Worm (Caenorhabditis elegans): ENCODE data around the gene glb-11.
A peak's percentile ranks its signal among the peaks of the same experiment; 100 is the strongest.

Gene glb-11

DNA sequence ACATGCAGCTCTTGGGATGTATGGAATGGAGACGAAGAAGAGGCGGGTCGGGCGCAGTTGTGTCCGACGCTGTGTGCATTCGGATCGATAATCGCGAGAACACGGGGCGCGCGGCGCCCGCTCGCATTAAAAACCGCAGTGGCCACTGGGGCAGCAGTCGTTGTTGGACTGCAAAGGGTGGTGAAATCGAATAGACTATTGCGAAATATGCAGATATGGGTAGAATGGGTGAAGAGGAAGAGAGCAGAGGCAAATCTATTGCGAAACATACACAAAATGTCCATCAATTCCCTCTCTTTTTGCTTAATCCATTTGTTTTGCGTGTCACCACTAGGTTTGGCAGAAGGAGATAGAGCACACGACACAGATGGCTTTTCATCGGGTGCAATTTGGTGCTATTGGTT, 26.1 kb upstream of the glb-11 start (continued):
- TF ChIP-seq snpc-4 (tag; optimal IDR thresholded peaks at IDR 0.05) (peak; percentile 69), ztf-4 (tag; optimal IDR thresholded peaks at IDR 0.05) (no peak), fos-1 (tag; optimal IDR thresholded peaks at IDR 0.05) (peak; percentile 38), nhr-23 (tag; optimal IDR thresholded peaks at IDR 0.05) (no peak), sma-3 (GFP tag; optimal IDR thresholded peaks at IDR 0.05) (no peak), mdl-1 (tag; optimal IDR thresholded peaks at IDR 0.05) (peak in 1 of 2 experiments; percentile 15), nhr-77 (tag; optimal IDR thresholded peaks at IDR 0.05) (no peak), C34F6.9 (tag; optimal IDR thresholded peaks at IDR 0.05) (peak; percentile 87), egl-27 (tag; optimal IDR thresholded peaks at IDR 0.05) (no peak), ZK546.5 (tag; optimal IDR thresholded peaks at IDR 0.05) (no peak)

DNA sequence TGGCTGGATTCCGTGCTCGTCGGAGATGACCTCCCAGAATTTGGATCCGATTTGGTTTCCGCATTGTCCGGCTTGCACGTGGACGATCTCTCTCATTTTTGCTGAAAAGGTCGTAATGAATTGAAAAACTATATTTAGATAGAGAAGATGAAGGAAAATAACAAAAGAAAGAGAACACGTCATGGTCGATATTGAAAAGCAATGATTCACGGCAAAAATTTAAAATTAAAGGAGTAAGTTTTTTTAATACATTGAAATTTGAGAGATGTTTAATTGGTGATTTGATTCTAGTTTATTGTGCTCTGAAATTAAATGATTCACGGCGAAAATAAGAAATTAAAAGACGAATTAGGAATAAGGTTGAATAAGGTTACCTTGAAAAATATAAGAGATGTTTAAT, 25.5 kb upstream of the glb-11 start, which contains the start of gene tbb-2:
Gene tbb-2, minus strand, starts transcription at position 101 of the 400 bp plus-strand sequence.
- TF ChIP-seq mdl-1 (tag; optimal IDR thresholded peaks at IDR 0.05) (no peak), ceh-16 (tag; optimal IDR thresholded peaks at IDR 0.05) (no peak), unc-55 (GFP tag; optimal IDR thresholded peaks at IDR 0.05) (no peak), nhr-12 (tag; optimal IDR thresholded peaks at IDR 0.05) (no peak), ztf-1 (GFP tag; conservative IDR thresholded peaks at IDR 0.05) (no peak), nhr-21 (tag; optimal IDR thresholded peaks at IDR 0.05) (no peak), crh-2 (tag; optimal IDR thresholded peaks at IDR 0.05) (no peak), ama-1 (optimal IDR thresholded peaks at IDR 0.05) (no peak), nhr-11 (tag; optimal IDR thresholded peaks at IDR 0.05) (no peak), nhr-237 (tag; optimal IDR thresholded peaks at IDR 0.05) (no peak), dmd-4 (tag; optimal IDR thresholded peaks at IDR 0.05) (no peak), Y55F3AM.14 (GFP tag; optimal IDR thresholded peaks at IDR 0.05) (no peak), sma-3 (GFP tag; optimal IDR thresholded peaks at IDR 0.05) (no peak), lin-13 (GFP tag; optimal IDR thresholded peaks at IDR 0.05) (no peak), lin-11 (tag; optimal IDR thresholded peaks at IDR 0.05) (no peak), ztf-4 (tag; optimal IDR thresholded peaks at IDR 0.05) (no peak), elt-3 (tag; optimal IDR thresholded peaks at IDR 0.05) (no peak), skn-1 (tag; optimal IDR thresholded peaks at IDR 0.05) (no peak), sma-9 (GFP tag; optimal IDR thresholded peaks at IDR 0.05) (no peak), sma-9 (tag; optimal IDR thresholded peaks at IDR 0.05) (no peak), mab-5 (tag; optimal IDR thresholded peaks at IDR 0.05) (no peak)

DNA sequence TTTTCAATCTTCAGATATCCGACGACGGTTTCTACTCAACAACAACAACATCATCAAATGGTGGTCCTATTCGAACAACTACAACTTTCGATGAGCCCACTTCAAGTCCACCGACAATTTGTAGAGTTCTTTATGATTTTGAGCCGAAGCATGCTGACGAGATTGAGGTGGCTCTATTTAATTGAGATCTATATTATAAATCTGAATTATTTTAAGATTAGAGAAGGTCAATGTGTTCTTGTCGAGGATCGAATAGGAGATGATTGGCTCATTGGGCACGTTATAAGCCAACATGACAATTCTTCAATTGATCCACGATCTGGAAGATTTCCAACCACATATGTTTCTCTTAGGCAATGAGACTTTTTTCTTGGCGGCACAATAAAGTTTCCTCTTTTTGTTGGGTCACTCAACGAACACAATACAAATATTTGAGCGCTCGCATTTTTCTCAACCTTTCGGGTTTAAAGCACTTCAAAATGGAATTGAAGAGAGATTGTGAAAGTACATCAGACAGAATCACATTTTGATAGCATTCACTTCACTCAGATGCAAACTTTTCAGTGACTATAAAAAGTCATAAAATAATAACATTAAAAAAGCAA, 23.5 kb upstream of the glb-11 start:
- peak; percentile 11 for TF ChIP-seq unc-55 (GFP tag; optimal IDR thresholded peaks at IDR 0.05)
- peak; percentile 26 for TF ChIP-seq sma-3 (GFP tag; optimal IDR thresholded peaks at IDR 0.05)
- no peak for TF ChIP-seq lin-11 (tag; optimal IDR thresholded peaks at IDR 0.05)
- TF ChIP-seq nhr-12 (tag; optimal IDR thresholded peaks at IDR 0.05), result peak; percentile 67
- TF ChIP-seq nhr-6 (tag; optimal IDR thresholded peaks at IDR 0.05), result no peak
- TF ChIP-seq nhr-21 (tag; optimal IDR thresholded peaks at IDR 0.05), result peak; percentile 27
- TF ChIP-seq nhr-25 (tag; optimal IDR thresholded peaks at IDR 0.05), result peak; percentile 70
- TF ChIP-seq lsy-2 (tag; optimal IDR thresholded peaks at IDR 0.05), result peak in 1 of 2 experiments; percentile 43
- TF ChIP-seq aly-2 (tag; optimal IDR thresholded peaks at IDR 0.05), result peak; percentile 46
- TF ChIP-seq egl-27 (tag; optimal IDR thresholded peaks at IDR 0.05), result peak; percentile 19
- no peak for TF ChIP-seq Y55F3AM.14 (GFP tag; optimal IDR thresholded peaks at IDR 0.05)
- TF ChIP-seq nhr-237 (tag; optimal IDR thresholded peaks at IDR 0.05), result peak; percentile 33

DNA sequence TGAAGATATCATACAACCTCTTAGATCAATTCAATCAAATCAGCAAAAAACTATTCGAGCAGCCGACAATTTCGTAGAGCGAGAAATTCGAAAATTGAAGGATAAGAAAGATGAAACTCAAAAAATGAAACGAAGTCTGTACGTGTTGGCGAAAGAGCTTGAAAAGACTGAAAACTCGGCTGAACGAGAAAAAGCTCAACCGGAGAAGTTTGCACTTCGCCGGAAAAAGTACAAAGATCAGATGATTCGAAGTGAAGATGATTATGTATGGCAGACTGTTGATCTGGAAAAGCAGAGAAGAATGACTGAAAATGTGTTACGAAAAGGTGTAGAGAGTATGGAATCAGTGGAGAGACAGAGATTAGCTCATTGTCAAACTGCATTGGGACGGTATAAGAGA, 21.1 kb upstream of the glb-11 start:
- TF ChIP-seq unc-55 (GFP tag; optimal IDR thresholded peaks at IDR 0.05) (no peak), C34F6.9 (tag; optimal IDR thresholded peaks at IDR 0.05) (no peak), peb-1 (tag; optimal IDR thresholded peaks at IDR 0.05) (no peak), nhr-6 (tag; optimal IDR thresholded peaks at IDR 0.05) (no peak), ztf-1 (GFP tag; conservative IDR thresholded peaks at IDR 0.05) (no peak), nhr-77 (tag; optimal IDR thresholded peaks at IDR 0.05) (no peak), mab-5 (tag; optimal IDR thresholded peaks at IDR 0.05) (no peak), ZK546.5 (tag; optimal IDR thresholded peaks at IDR 0.05) (no peak), elt-1 (tag; optimal IDR thresholded peaks at IDR 0.05) (no peak), nhr-21 (tag; optimal IDR thresholded peaks at IDR 0.05) (no peak), nhr-23 (tag; optimal IDR thresholded peaks at IDR 0.05) (no peak)

DNA sequence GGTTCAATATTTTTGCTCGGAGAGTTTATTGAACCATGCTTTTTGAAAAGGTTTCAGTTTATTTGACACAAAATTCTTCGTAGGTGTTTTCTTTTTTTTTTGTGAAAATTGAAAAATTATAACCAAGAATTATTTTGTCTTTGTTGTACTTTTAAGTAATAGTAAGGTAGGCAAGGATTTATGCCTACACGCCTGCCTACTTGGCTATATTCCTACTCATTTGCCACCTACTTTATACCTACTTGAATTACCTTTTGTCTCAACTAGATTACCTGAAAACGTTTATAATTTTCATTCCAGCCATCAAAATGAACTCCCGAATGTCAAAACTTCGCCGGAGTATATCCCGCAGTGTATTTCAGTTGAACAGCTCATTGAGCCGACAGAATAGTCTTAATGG, 20.0 kb upstream of the glb-11 start, which contains the start of gene C36E8.4:
Gene C36E8.4, plus strand, starts transcription at position 301 of the 400 bp plus-strand sequence.
- TF ChIP-seq snpc-4 (tag; optimal IDR thresholded peaks at IDR 0.05) (no peak), nhr-25 (tag; optimal IDR thresholded peaks at IDR 0.05) (no peak)
